Worm (Caenorhabditis elegans) whole organism, early embryonic: ENCODE results near the gene ptp-3.

Experiments
- ama-1 ChIP-seq: fragments of 150-350 bp; optimal IDR thresholded peaks from 2 replicates; lab custom pipeline; 2014
- ceh-13 ChIP-seq: fragments of 200-800 bp; sonication (Bioruptor generic); optimal IDR thresholded peaks from 2 replicates; lab custom pipeline; 2018; ENCODE audit warnings: mild to moderate bottlenecking, missing genetic modification characterization, missing compliant biosample characterization
- hmbx-1 ChIP-seq: sonication (generic microtip); optimal IDR thresholded peaks from 2 replicates; lab custom pipeline; 2016; ENCODE audit warnings: mild to moderate bottlenecking, missing genetic modification characterization, missing compliant biosample characterization
- hmg-4 ChIP-seq: fragments of 200-800 bp; sonication (Bioruptor generic); optimal IDR thresholded peaks from 2 replicates; lab custom pipeline; 2018; ENCODE audit warnings: mild to moderate bottlenecking, missing genetic modification characterization, missing compliant biosample characterization
- scrt-1 ChIP-seq: fragments of 200-800 bp; sonication (Bioruptor generic); IDR thresholded peaks from 2 replicates; pipeline ENCODE4 v1.3.6; 2022; ENCODE audit warnings: missing genetic modification characterization, missing compliant biosample characterization
- sea-1 ChIP-seq: fragments of 200-800 bp; sonication (Bioruptor generic); conservative IDR thresholded peaks from 2 replicates; pipeline ENCODE4 v1.3.6; 2022; ENCODE audit warnings: missing genetic modification characterization, missing compliant biosample characterization
- tbx-37 ChIP-seq: fragments of 200-800 bp; sonication (Bioruptor generic); conservative IDR thresholded peaks from 2 replicates; pipeline ENCODE4 v1.3.6; 2022; ENCODE audit warnings: missing genetic modification reagents, missing genetic modification characterization, missing compliant biosample characterization

DNA sequence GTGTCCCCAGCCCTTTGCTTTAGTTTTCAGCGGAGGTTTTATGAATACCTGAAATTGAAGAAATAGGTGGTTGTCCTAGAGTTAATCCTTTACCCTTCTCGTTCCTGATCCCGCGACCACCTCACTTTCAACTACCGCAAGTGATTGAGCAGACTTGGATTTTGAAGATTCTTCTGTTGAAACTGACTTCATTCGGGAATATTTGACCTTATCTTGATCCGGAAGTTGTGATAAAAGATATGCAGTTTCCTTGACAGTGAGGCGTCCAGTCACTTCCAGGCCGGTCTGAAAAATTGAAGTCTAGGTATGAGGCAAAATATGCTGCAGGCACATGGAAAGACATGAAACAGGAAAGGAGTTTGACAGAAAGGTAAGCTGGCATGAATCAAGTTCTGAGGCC, 20.2 kb upstream of the ptp-3 start:
- TF ChIP-seq ama-1 (lab: Kevin White, UChicago) (no peak), sea-1 (GFP tag; lab: Robert Waterston, UW) (no peak), ceh-13 (GFP tag; lab: Kevin White, UChicago) (no peak), scrt-1 (GFP tag; lab: Robert Waterston, UW) (no peak), hmbx-1 (tag; lab: Kevin White, UChicago) (no peak), hmg-4 (no peak), tbx-37 (GFP tag; lab: Robert Waterston, UW) (no peak)
